Worm (Caenorhabditis elegans) whole organism, young adult: ENCODE measurements around the gene B0496.6.

Source experiments
- Y67H2A.10 ChIP-seq: fragments of 200-800 bp; sonication (Bioruptor generic); conservative IDR thresholded peaks from 2 replicates; pipeline ENCODE4 v1.3.6; 2022; ENCODE audit warnings: missing genetic modification reagents, missing genetic modification characterization, missing compliant biosample characterization
- ZK185.1 ChIP-seq: sonication (generic microtip); optimal IDR thresholded peaks from 2 replicates; lab custom pipeline; 2016; ENCODE audit warnings: mild to moderate bottlenecking, missing genetic modification characterization, missing compliant biosample characterization; ENCODE audit not compliant: poor library complexity, severe bottlenecking
- ama-1 ChIP-seq, 3 experiments: fragments of 150-350 bp in 1 of 3; sonication (generic microtip) in 2 of 3; optimal IDR thresholded peaks; 2 replicates each; lab custom pipeline; 2014 to 2018; ENCODE audit warnings: missing biosample characterization in 2 of 3, missing genetic modification characterization in 2 of 3, missing genetic modification reagents in 2 of 3
- ceh-58 ChIP-seq: fragments of 200-800 bp; sonication (Bioruptor generic); IDR thresholded peaks from 2 replicates; pipeline ENCODE4 v1.3.6; 2022; ENCODE audit warnings: missing genetic modification characterization, missing compliant biosample characterization
- hsf-1 ChIP-seq: fragments of 200-800 bp; sonication (Bioruptor generic); IDR thresholded peaks from 2 replicates; pipeline ENCODE4 v1.3.6; 2022; ENCODE audit warnings: missing genetic modification reagents, missing genetic modification characterization, missing compliant biosample characterization
- mes-4 ChIP-seq: sonication (generic microtip); optimal IDR thresholded peaks from 2 replicates; lab custom pipeline; 2016; ENCODE audit warnings: missing genotype, missing genetic modification characterization, missing compliant biosample characterization

DNA sequence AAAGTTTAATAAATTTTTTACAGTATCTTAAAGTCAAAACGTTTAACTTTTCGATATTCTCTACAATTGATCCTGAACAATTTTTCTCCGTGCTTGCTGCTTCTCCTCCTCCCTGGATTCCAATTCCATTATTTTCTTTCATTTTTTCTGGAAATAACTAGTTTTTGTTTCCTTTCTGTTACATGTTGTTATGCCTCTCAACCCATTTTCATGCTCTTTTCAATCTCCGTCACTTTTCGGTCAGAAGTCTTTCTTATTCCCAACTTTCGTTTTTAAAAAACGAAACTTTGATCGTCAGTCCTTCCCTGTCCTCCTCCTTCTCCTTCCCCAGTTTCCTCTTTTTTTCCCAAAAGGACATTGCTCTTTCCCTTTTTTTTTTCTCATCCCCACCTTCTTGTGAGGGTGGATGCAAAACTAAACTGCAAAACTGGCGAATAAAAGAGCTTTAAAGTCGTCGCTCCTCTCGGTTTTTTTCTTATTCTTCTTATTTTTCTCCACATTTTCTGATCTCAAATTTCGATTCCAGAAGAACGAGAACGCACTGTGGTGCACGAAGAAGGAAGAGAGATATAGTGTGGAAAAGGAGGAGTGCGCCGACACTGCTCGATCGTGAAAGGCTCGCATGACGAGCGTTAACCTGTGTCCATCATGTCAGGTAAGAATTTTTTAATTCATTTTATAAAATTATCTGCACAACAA, 13.8 kb upstream of the B0496.6 start, which contains the start of the genes C48A7.16 and egl-19:
- TF ChIP-seq Y67H2A.10 (no peak), mes-4 (tag; lab: Kevin White, UChicago) (no peak), ceh-58 (no peak), hsf-1 (no peak), ZK185.1 (tag; lab: Kevin White, UChicago) (no peak), ama-1 (optimal IDR thresholded peaks at IDR 0.05; lab: Kevin White, UChicago) (no peak), ama-1 (GFP tag; optimal IDR thresholded peaks at IDR 0.05; lab: Kevin White, UChicago) (no peak)
